Worm (Caenorhabditis elegans) whole organism, L4 larva: ENCODE results near the gene srh-269.

Experiments used
- D1046.2 ChIP-seq: fragments of 200-800 bp; sonication (Bioruptor generic); IDR thresholded peaks from 2 replicates; pipeline ENCODE4 v1.3.6; 2022; ENCODE audit warnings: missing genetic modification characterization, missing compliant biosample characterization
- F26F4.8 ChIP-seq: fragments of 200-800 bp; sonication (Bioruptor generic); conservative IDR thresholded peaks from 2 replicates; pipeline ENCODE4 v1.3.6; 2022; ENCODE audit warnings: missing genetic modification characterization, missing compliant biosample characterization
- F37D6.2 ChIP-seq: sonication (generic microtip); optimal IDR thresholded peaks from 2 replicates; lab custom pipeline; 2016; ENCODE audit warnings: mild to moderate bottlenecking, missing genetic modification characterization, missing compliant biosample characterization
- F44E2.7 ChIP-seq: fragments of 200-800 bp; sonication (Bioruptor generic); IDR thresholded peaks from 2 replicates; pipeline ENCODE4 v2.1.2; 2022; ENCODE audit warnings: missing genetic modification characterization, missing compliant biosample characterization
- R02D3.7 ChIP-seq: fragments of 150-350 bp; sonication (generic microtip); optimal IDR thresholded peaks from 3 replicates; lab custom pipeline; 2014; ENCODE audit warnings: missing biosample characterization, missing genetic modification characterization
- T20F7.1 ChIP-seq: fragments of 200-800 bp; sonication (Bioruptor generic); optimal IDR thresholded peaks from 2 replicates; lab custom pipeline; 2018; ENCODE audit warnings: mild to moderate bottlenecking, missing genetic modification characterization, missing compliant biosample characterization
- Y48G9A.11 ChIP-seq: fragments of 200-800 bp; sonication (Bioruptor generic); IDR thresholded peaks from 2 replicates; pipeline ENCODE4 v1.3.6; 2022; ENCODE audit warnings: missing genetic modification reagents, missing genetic modification characterization, missing compliant biosample characterization
- Y5F2A.4 ChIP-seq: fragments of 200-800 bp; sonication (Bioruptor generic); optimal IDR thresholded peaks from 2 replicates; lab custom pipeline; 2018; ENCODE audit warnings: mild to moderate bottlenecking, missing genetic modification characterization, missing compliant biosample characterization
- Y75B8A.6 ChIP-seq: fragments of 200-800 bp; sonication (Bioruptor generic); IDR thresholded peaks from 2 replicates; pipeline ENCODE4 v1.3.6; 2022; ENCODE audit warnings: missing genetic modification reagents, missing genetic modification characterization, missing compliant biosample characterization
- ZK546.5 ChIP-seq, 2 experiments: sonication (generic microtip); optimal IDR thresholded peaks; 2 replicates each; lab custom pipeline; 2017; ENCODE audit warnings: missing biosample characterization in 2 of 2, missing genetic modification characterization in 2 of 2
- aha-1 ChIP-seq: fragments of 150-350 bp; peaks from one replicate; lab custom pipeline; 2014; ENCODE audit warnings: missing biosample characterization, missing genetic modification characterization
- aly-2 ChIP-seq: sonication (generic microtip); optimal IDR thresholded peaks from 2 replicates; lab custom pipeline; 2018; ENCODE audit warnings: missing biosample characterization, missing genetic modification characterization
- attf-4 ChIP-seq: sonication (generic microtip); optimal IDR thresholded peaks from 3 replicates; lab custom pipeline; 2017; ENCODE audit warnings: missing biosample characterization, missing genetic modification characterization
- ceh-20 ChIP-seq: fragments of 200-800 bp; sonication (Bioruptor generic); IDR thresholded peaks from 2 replicates; pipeline ENCODE4 v1.3.6; 2022; ENCODE audit warnings: missing genetic modification reagents, missing genetic modification characterization, missing compliant biosample characterization
- ceh-28 ChIP-seq: fragments of 150-350 bp; optimal IDR thresholded peaks from 2 replicates; lab custom pipeline; 2014; ENCODE audit warnings: missing biosample characterization, missing genetic modification reagents, missing genetic modification characterization
- ceh-32 ChIP-seq: sonication (generic microtip); optimal IDR thresholded peaks from 2 replicates; lab custom pipeline; 2016; ENCODE audit warnings: mild to moderate bottlenecking, missing genetic modification characterization, missing compliant biosample characterization; ENCODE audit not compliant: poor library complexity
- ceh-44 ChIP-seq: fragments of 200-800 bp; sonication (Bioruptor generic); IDR thresholded peaks from 2 replicates; pipeline ENCODE4 v1.3.6; 2022; ENCODE audit warnings: missing genetic modification reagents, missing genetic modification characterization, missing compliant biosample characterization
- ceh-82 ChIP-seq: sonication (generic microtip); optimal IDR thresholded peaks from 2 replicates; lab custom pipeline; 2017; ENCODE audit warnings: missing biosample characterization, missing genetic modification characterization
- ces-1 ChIP-seq: fragments of 150-350 bp; sonication (generic microtip); optimal IDR thresholded peaks from 4 replicates; lab custom pipeline; 2014; ENCODE audit warnings: missing biosample characterization, missing genetic modification reagents, missing genetic modification characterization
- daf-19 ChIP-seq: fragments of 200-800 bp; sonication (Bioruptor generic); conservative IDR thresholded peaks from 2 replicates; pipeline ENCODE4 v1.3.6; 2022; ENCODE audit warnings: missing genetic modification characterization, missing compliant biosample characterization
- daf-8 ChIP-seq: fragments of 200-800 bp; sonication (Bioruptor generic); IDR thresholded peaks from 2 replicates; pipeline ENCODE4 v1.3.6; 2022; ENCODE audit warnings: missing genetic modification characterization, missing compliant biosample characterization
- egl-27 ChIP-seq: sonication (generic microtip); optimal IDR thresholded peaks from 3 replicates; lab custom pipeline; 2017; ENCODE audit warnings: missing biosample characterization, missing genetic modification reagents, missing genetic modification characterization
- fos-1 ChIP-seq: fragments of 150-350 bp; optimal IDR thresholded peaks from 2 replicates; lab custom pipeline; 2014; ENCODE audit warnings: missing biosample characterization, missing genetic modification characterization
- hif-1 ChIP-seq, 2 experiments: sonication (generic microtip); optimal IDR thresholded peaks; 2 replicates each; lab custom pipeline; 2016 to 2017; ENCODE audit warnings: missing compliant biosample characterization in 2 of 2, missing genetic modification characterization in 2 of 2, missing genetic modification reagents in 2 of 2, missing genotype in 2 of 2, mild to moderate bottlenecking in 1 of 2
- hlh-11 ChIP-seq: fragments of 200-800 bp; sonication (Bioruptor generic); optimal IDR thresholded peaks from 2 replicates; lab custom pipeline; 2018; ENCODE audit warnings: mild to moderate bottlenecking, missing genetic modification characterization, missing compliant biosample characterization
- hmg-1.1 ChIP-seq: fragments of 200-800 bp; sonication (Bioruptor generic); IDR thresholded peaks from 2 replicates; pipeline ENCODE4 v1.3.6; 2022; ENCODE audit warnings: missing genetic modification reagents, missing genetic modification characterization, missing compliant biosample characterization
- jun-1 ChIP-seq: fragments of 150-350 bp; optimal IDR thresholded peaks from 2 replicates; lab custom pipeline; 2014; ENCODE audit warnings: missing biosample characterization, missing genetic modification reagents, missing genetic modification characterization
- lin-15B ChIP-seq: fragments of 150-350 bp; sonication (generic microtip); optimal IDR thresholded peaks from 3 replicates; lab custom pipeline; 2014; ENCODE audit warnings: missing biosample characterization, missing genetic modification characterization
- lir-3 ChIP-seq: sonication (generic microtip); optimal IDR thresholded peaks from 2 replicates; lab custom pipeline; 2016; ENCODE audit warnings: mild to moderate bottlenecking, missing genetic modification characterization, missing compliant biosample characterization
- madf-5 ChIP-seq, 2 experiments: fragments of 200-800 bp; sonication (Bioruptor generic); IDR thresholded peaks; 2 replicates each; pipeline ENCODE4 v1.3.6; 2022; ENCODE audit warnings: missing compliant biosample characterization in 2 of 2, missing genetic modification characterization in 2 of 2
- madf-9 ChIP-seq: fragments of 200-800 bp; sonication (Bioruptor generic); conservative IDR thresholded peaks from 2 replicates; pipeline ENCODE4 v1.3.6; 2022; ENCODE audit warnings: missing genetic modification reagents, missing genetic modification characterization, missing compliant biosample characterization
- mes-2 ChIP-seq: sonication (generic microtip); optimal IDR thresholded peaks from 2 replicates; lab custom pipeline; 2016; ENCODE audit warnings: missing genotype, mild to moderate bottlenecking, missing genetic modification characterization, missing compliant biosample characterization; ENCODE audit not compliant: poor library complexity, severe bottlenecking
- mxl-3 ChIP-seq: fragments of 200-800 bp; sonication (Bioruptor generic); optimal IDR thresholded peaks from 2 replicates; lab custom pipeline; 2018; ENCODE audit warnings: mild to moderate bottlenecking, missing genetic modification characterization, missing compliant biosample characterization
- nhr-10 ChIP-seq: fragments of 150-350 bp; optimal IDR thresholded peaks from 2 replicates; lab custom pipeline; 2014; ENCODE audit warnings: missing biosample characterization, missing genetic modification characterization
- nhr-11 ChIP-seq: fragments of 150-350 bp; optimal IDR thresholded peaks from 2 replicates; lab custom pipeline; 2014; ENCODE audit warnings: missing biosample characterization, missing genetic modification characterization
- nhr-237 ChIP-seq: sonication (generic microtip); optimal IDR thresholded peaks from 2 replicates; lab custom pipeline; 2017; ENCODE audit warnings: missing biosample characterization, missing genetic modification characterization
- nhr-28 ChIP-seq: fragments of 150-350 bp; optimal IDR thresholded peaks from 2 replicates; lab custom pipeline; 2014; ENCODE audit warnings: missing biosample characterization, missing genetic modification characterization
- nhr-41 ChIP-seq: fragments of 200-800 bp; sonication (Bioruptor generic); IDR thresholded peaks from 2 replicates; pipeline ENCODE4 v1.3.6; 2022; ENCODE audit warnings: missing genetic modification reagents, missing genetic modification characterization, missing compliant biosample characterization
- nhr-42 ChIP-seq: fragments of 200-800 bp; sonication (Bioruptor generic); IDR thresholded peaks from 2 replicates; pipeline ENCODE4 v1.3.6; 2022; ENCODE audit warnings: missing genetic modification characterization, missing compliant biosample characterization
- nhr-76 ChIP-seq: fragments of 150-350 bp; optimal IDR thresholded peaks from 2 replicates; lab custom pipeline; 2014; ENCODE audit warnings: missing biosample characterization, missing genetic modification characterization
- nhr-77 ChIP-seq: fragments of 150-350 bp; optimal IDR thresholded peaks from 2 replicates; lab custom pipeline; 2014; ENCODE audit warnings: missing biosample characterization, missing genetic modification characterization
- pqm-1 ChIP-seq: sonication (generic microtip); optimal IDR thresholded peaks from 2 replicates; lab custom pipeline; 2017; ENCODE audit warnings: missing biosample characterization, missing genetic modification characterization
- sdz-12 ChIP-seq: fragments of 200-800 bp; sonication (Bioruptor generic); optimal IDR thresholded peaks from 2 replicates; lab custom pipeline; 2018; ENCODE audit warnings: mild to moderate bottlenecking, missing genetic modification characterization, missing compliant biosample characterization
- snpc-1.2 ChIP-seq: fragments of 200-800 bp; sonication (Bioruptor generic); IDR thresholded peaks from 2 replicates; pipeline ENCODE4 v1.3.6; 2022; ENCODE audit warnings: missing genetic modification reagents, missing genetic modification characterization, missing compliant biosample characterization
- snpc-4 ChIP-seq: fragments of 150-350 bp; optimal IDR thresholded peaks from 2 replicates; lab custom pipeline; 2014; ENCODE audit warnings: missing biosample characterization, missing genetic modification characterization
- spr-1 ChIP-seq: sonication (generic microtip); optimal IDR thresholded peaks from 2 replicates; lab custom pipeline; 2016; ENCODE audit warnings: mild to moderate bottlenecking, missing genetic modification characterization, missing compliant biosample characterization
- spr-3 ChIP-seq: fragments of 200-800 bp; sonication (Bioruptor generic); optimal IDR thresholded peaks from 2 replicates; lab custom pipeline; 2018; ENCODE audit warnings: mild to moderate bottlenecking, missing genetic modification characterization, missing compliant biosample characterization
- unc-39 ChIP-seq: sonication (generic microtip); optimal IDR thresholded peaks from 2 replicates; lab custom pipeline; 2017; ENCODE audit warnings: missing biosample characterization, missing genetic modification characterization
- vab-7 ChIP-seq: fragments of 200-800 bp; sonication (Bioruptor generic); IDR thresholded peaks from 2 replicates; pipeline ENCODE4 v1.3.6; 2022; ENCODE audit warnings: missing genetic modification reagents, missing genetic modification characterization, missing compliant biosample characterization
- zag-1 ChIP-seq: fragments of 150-350 bp; optimal IDR thresholded peaks from 2 replicates; lab custom pipeline; 2014; ENCODE audit warnings: missing biosample characterization, missing genetic modification characterization
- zfp-2 ChIP-seq: sonication (generic microtip); optimal IDR thresholded peaks from 2 replicates; lab custom pipeline; 2016; ENCODE audit warnings: mild to moderate bottlenecking, missing genetic modification characterization, missing compliant biosample characterization
- zfp-3 ChIP-seq: fragments of 200-800 bp; sonication (Bioruptor generic); conservative IDR thresholded peaks from 2 replicates; pipeline ENCODE4 v1.3.6; 2022; ENCODE audit warnings: missing genetic modification reagents, missing genetic modification characterization, missing compliant biosample characterization
- ztf-7 ChIP-seq: fragments of 150-350 bp; optimal IDR thresholded peaks from 2 replicates; lab custom pipeline; 2014; ENCODE audit warnings: missing biosample characterization, missing genetic modification characterization

Gene srh-269

ce11 chrV:16595140-16595791 lies 3.4 kb upstream of the srh-269 start, which contains the start of gene cpl-1 (continued):
- TF ChIP-seq spr-3 (GFP tag; lab: Kevin White, UChicago) (no peak), F37D6.2 (tag; lab: Kevin White, UChicago) (no peak), nhr-42 (GFP tag; lab: Robert Waterston, UW) (no peak), attf-4 (no peak), ceh-32 (tag; lab: Kevin White, UChicago) (no peak), snpc-1.2 (no peak), zag-1 (no peak), mxl-3 (GFP tag; lab: Kevin White, UChicago) (no peak), mes-2 (tag; lab: Kevin White, UChicago) (peak; percentile 3), pqm-1 (tag; lab: Kevin White, UChicago) (peak; percentile 9), D1046.2 (no peak), F44E2.7 (GFP tag; lab: Robert Waterston, UW) (no peak), daf-19 (GFP tag; lab: Robert Waterston, UW) (peak; percentile 48; the same call in 1 of the 2 replicates), lir-3 (tag; lab: Kevin White, UChicago) (no peak), aly-2 (tag; lab: Kevin White, UChicago) (no peak), madf-5 (GFP tag; IDR thresholded peaks at IDR 0.05; lab: Robert Waterston, UW) (no peak), madf-9 (GFP tag; lab: Robert Waterston, UW) (no peak), lin-15B (tag; lab: Kevin White, UChicago) (no peak), ceh-44 (GFP tag; lab: Robert Waterston, UW) (no peak), spr-1 (tag; lab: Kevin White, UChicago) (no peak), ZK546.5 (tag; optimal IDR thresholded peaks at IDR 0.05; lab: Kevin White, UChicago) (no peak), ceh-20 (GFP tag; lab: Robert Waterston, UW) (no peak; the same call in 1 of the 2 replicates), hmg-1.1 (GFP tag; lab: Robert Waterston, UW) (no peak), Y75B8A.6 (GFP tag; lab: Robert Waterston, UW) (no peak), nhr-11 (tag; lab: Kevin White, UChicago) (peak; percentile 17), daf-8 (GFP tag; lab: Robert Waterston, UW) (no peak), ztf-7 (tag; lab: Kevin White, UChicago) (no peak), T20F7.1 (peak; percentile 5), aha-1 (peak; percentile 93), fos-1 (tag; lab: Kevin White, UChicago) (no peak), ces-1 (GFP tag; lab: Kevin White, UChicago) (no peak), zfp-3 (GFP tag; lab: Robert Waterston, UW) (no peak), nhr-77 (tag; lab: Kevin White, UChicago) (no peak), unc-39 (tag; lab: Kevin White, UChicago) (no peak), nhr-28 (peak; percentile 63), jun-1 (tag; lab: Kevin White, UChicago) (no peak), nhr-10 (tag; lab: Kevin White, UChicago) (no peak), snpc-4 (tag; lab: Kevin White, UChicago) (no peak), Y48G9A.11 (GFP tag; lab: Robert Waterston, UW) (no peak), nhr-237 (tag; lab: Kevin White, UChicago) (no peak), hif-1 (tag; optimal IDR thresholded peaks at IDR 0.05; lab: Kevin White, UChicago) (no peak), R02D3.7 (no peak), Y5F2A.4 (GFP tag; lab: Kevin White, UChicago) (no peak), F26F4.8 (GFP tag; lab: Robert Waterston, UW) (no peak), sdz-12 (GFP tag; lab: Kevin White, UChicago) (no peak), egl-27 (no peak), vab-7 (GFP tag; lab: Robert Waterston, UW) (no peak), zfp-2 (no peak), nhr-76 (tag; lab: Kevin White, UChicago) (no peak), hlh-11 (peak; percentile 74), nhr-41 (no peak), ceh-28 (tag; lab: Kevin White, UChicago) (no peak), ceh-82 (tag; lab: Kevin White, UChicago) (no peak)
